Fruit fly (Drosophila melanogaster): Measurements from ENCODE around the gene CG6125.

The CG6125 gene

dm6 chr3R:15366839-15367238 is 40.0 kb downstream of the CG6125 start (continued):
- TF ChIP-seq CG13296 (GFP tag; optimal IDR thresholded peaks at IDR 0.05) (peak; percentile 20), ewg (GFP tag; optimal IDR thresholded peaks at IDR 0.05) (peak; percentile 83), CG8290 (GFP tag; optimal IDR thresholded peaks at IDR 0.05) (no peak), CG8290 (tag; optimal IDR thresholded peaks at IDR 0.05) (no peak), CG10959 (GFP tag; IDR thresholded peaks at IDR 0.05) (no peak), CG10543 (GFP tag; optimal IDR thresholded peaks at IDR 0.05) (no peak), ac (GFP tag; optimal IDR thresholded peaks at IDR 0.05) (no peak), CG7745 (tag; optimal IDR thresholded peaks at IDR 0.05) (no peak), CG9817 (tag; optimal IDR thresholded peaks at IDR 0.05) (peak; percentile 39), CG32772 (GFP tag; IDR thresholded peaks at IDR 0.05) (peak; percentile 42; the same call in 1 of the 2 replicates), repo (GFP tag; optimal IDR thresholded peaks at IDR 0.05) (no peak), dysf (GFP tag; IDR thresholded peaks at IDR 0.05) (peak; percentile 40; the same call in 1 of the 3 replicates), CG1024 (GFP tag; IDR thresholded peaks at IDR 0.05) (no peak), prd (optimal IDR thresholded peaks at IDR 0.05) (no peak), prd (GFP tag; IDR thresholded peaks at IDR 0.05) (peak; percentile 40; the same call in 2 of the 3 replicates), dmrt11E (tag; optimal IDR thresholded peaks at IDR 0.05) (peak; percentile 15), Ets65A (GFP tag) (peak; percentile 68), Meics (GFP tag; optimal IDR thresholded peaks at IDR 0.05) (peak; percentile 13), esg (GFP tag; conservative IDR thresholded peaks at IDR 0.05) (peak; percentile 45; the same call in 1 of the 2 replicates), CG18476 (GFP tag; optimal IDR thresholded peaks at IDR 0.05) (peak; percentile 4), CG3163 (GFP tag; optimal IDR thresholded peaks at IDR 0.05) (no peak), Drgx (GFP tag; IDR thresholded peaks at IDR 0.05) (peak; percentile 64), CG17829 (tag; optimal IDR thresholded peaks at IDR 0.05) (peak; percentile 40), Doc3 (GFP tag; IDR thresholded peaks at IDR 0.05; ENCODE audit: partially characterized antibody) (no peak), Six4 (GFP tag; optimal IDR thresholded peaks at IDR 0.05) (no peak), Atf6 (GFP tag; IDR thresholded peaks at IDR 0.05) (0 out of 2 replicates have a peak, but pooled peaks have one; percentile 10), CG1602 (GFP tag; optimal IDR thresholded peaks at IDR 0.05) (no peak), Atf-2 (GFP tag; optimal IDR thresholded peaks at IDR 0.05) (no peak), Dad (GFP tag; optimal IDR thresholded peaks at IDR 0.05) (no peak), Bgb (GFP tag; IDR thresholded peaks at IDR 0.05; ENCODE audit: partially characterized antibody) (no peak), Lim3 (GFP tag; IDR thresholded peaks at IDR 0.05) (no peak), hth (optimal IDR thresholded peaks at IDR 0.05) (no peak), schlank (tag; optimal IDR thresholded peaks at IDR 0.05) (no peak), CG11085 (GFP tag; IDR thresholded peaks at IDR 0.05) (no peak), CG7556 (GFP tag; optimal IDR thresholded peaks at IDR 0.05) (peak; percentile 73), CG10209 (GFP tag; optimal IDR thresholded peaks at IDR 0.05) (peak; percentile 37), fd64A (GFP tag; optimal IDR thresholded peaks at IDR 0.05) (no peak), CG34376 (GFP tag; optimal IDR thresholded peaks at IDR 0.05) (no peak), CG10979 (tag; optimal IDR thresholded peaks at IDR 0.05) (peak; percentile 44), CG17912 (GFP tag; optimal IDR thresholded peaks at IDR 0.05) (no peak), so (GFP tag; IDR thresholded peaks at IDR 0.05) (0 out of 3 replicates have a peak, but pooled peaks have one; percentile 51), CG11456 (GFP tag; IDR thresholded peaks at IDR 0.05) (no peak), slou (GFP tag; optimal IDR thresholded peaks at IDR 0.05) (no peak), CG3847 (GFP tag; IDR thresholded peaks at IDR 0.05) (no peak; the same call in 1 of the 2 replicates), Xbp1 (GFP tag; optimal IDR thresholded peaks at IDR 0.05) (peak; percentile 28), PHDP (tag; optimal IDR thresholded peaks at IDR 0.05) (peak; percentile 63), dimm (GFP tag; IDR thresholded peaks at IDR 0.05) (no peak), Rfx (GFP tag; IDR thresholded peaks at IDR 0.05) (peak; percentile 39), lilli (GFP tag; optimal IDR thresholded peaks at IDR 0.05) (peak; percentile 4), unpg (GFP tag; optimal IDR thresholded peaks at IDR 0.05) (peak; percentile 74), H2.0 (GFP tag; IDR thresholded peaks at IDR 0.05) (peak; percentile 23; the same call in 1 of the 2 replicates), disco-r (GFP tag; optimal IDR thresholded peaks at IDR 0.05) (no peak)

Measured in whole organism, embryonic.